Worm (Caenorhabditis elegans): ENCODE results near the gene R13A5.11.

DNA sequence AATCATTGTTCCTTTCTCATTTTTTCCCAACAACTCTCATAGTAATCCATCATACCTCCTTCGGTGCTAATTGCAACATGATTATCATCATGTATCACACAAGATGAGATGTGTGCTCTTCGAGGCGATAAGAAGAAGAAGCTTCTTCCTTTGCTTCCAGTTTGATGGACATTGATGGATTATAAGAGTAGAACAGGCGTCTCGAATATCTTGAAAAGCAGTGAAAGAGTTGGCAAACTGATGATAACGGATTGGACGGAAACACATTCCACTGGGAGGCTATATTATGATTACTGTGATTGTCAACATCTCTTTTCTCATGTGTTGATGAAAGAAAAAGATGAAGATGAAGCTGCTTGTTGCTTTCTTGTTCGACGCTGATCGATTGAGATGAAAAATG lies 33.3 kb downstream of the R13A5.11 start:
- no peak for TF ChIP-seq snpc-4 (tag; optimal IDR thresholded peaks at IDR 0.05)
- TF ChIP-seq elt-2 (tag; optimal IDR thresholded peaks at IDR 0.05) = no peak
- TF ChIP-seq nhr-28 (tag; optimal IDR thresholded peaks at IDR 0.05) = no peak
- no peak for TF ChIP-seq tbx-2 (tag; optimal IDR thresholded peaks at IDR 0.05)
- no peak for TF ChIP-seq pqm-1 (tag; optimal IDR thresholded peaks at IDR 0.05)
- no peak for TF ChIP-seq ztf-11 (tag; optimal IDR thresholded peaks at IDR 0.05)
- no peak for TF ChIP-seq lin-15B (tag; optimal IDR thresholded peaks at IDR 0.05)
- no peak for TF ChIP-seq nhr-237 (tag; optimal IDR thresholded peaks at IDR 0.05)
- TF ChIP-seq fkh-10 (GFP tag; optimal IDR thresholded peaks at IDR 0.05) = no peak
- no peak for TF ChIP-seq mdl-1 (tag; optimal IDR thresholded peaks at IDR 0.05)
